Worm (Caenorhabditis elegans) whole organism, early embryonic: ENCODE measurements around the gene C05B5.2.

Experiments
- B0310.2 ChIP-seq: sonication (generic microtip); optimal IDR thresholded peaks from 2 replicates; lab custom pipeline; 2016; ENCODE audit warnings: mild to moderate bottlenecking, missing genetic modification characterization, missing compliant biosample characterization
- ama-1 ChIP-seq: fragments of 150-350 bp; optimal IDR thresholded peaks from 2 replicates; lab custom pipeline; 2014
- ets-7 ChIP-seq: sonication (generic microtip); optimal IDR thresholded peaks from 2 replicates; lab custom pipeline; 2016; ENCODE audit warnings: missing genotype, missing genetic modification characterization, missing compliant biosample characterization
- flt-1 ChIP-seq: fragments of 200-800 bp; sonication (Bioruptor generic); IDR thresholded peaks from 2 replicates; pipeline ENCODE4 v1.3.6; 2022; ENCODE audit warnings: missing genetic modification characterization, missing compliant biosample characterization
- scrt-1 ChIP-seq: fragments of 200-800 bp; sonication (Bioruptor generic); IDR thresholded peaks from 2 replicates; pipeline ENCODE4 v1.3.6; 2022; ENCODE audit warnings: missing genetic modification characterization, missing compliant biosample characterization
- tbx-11 ChIP-seq: fragments of 200-800 bp; sonication (Bioruptor generic); IDR thresholded peaks from 2 replicates; pipeline ENCODE4 v1.3.6; 2022; ENCODE audit warnings: missing genetic modification characterization, missing compliant biosample characterization
- tbx-37 ChIP-seq: fragments of 200-800 bp; sonication (Bioruptor generic); conservative IDR thresholded peaks from 2 replicates; pipeline ENCODE4 v1.3.6; 2022; ENCODE audit warnings: missing genetic modification reagents, missing genetic modification characterization, missing compliant biosample characterization

- TF ChIP-seq flt-1 (GFP tag; lab: Robert Waterston, UW) (no peak), B0310.2 (tag; lab: Kevin White, UChicago) (no peak), ama-1 (no peak), tbx-37 (no peak), scrt-1 (GFP tag; lab: Robert Waterston, UW) (no peak), ets-7 (tag; lab: Kevin White, UChicago) (no peak), tbx-11 (GFP tag; lab: Robert Waterston, UW) (no peak)
Measured at ce11 chrIII:10012136-10012535, 11.8 kb upstream of the C05B5.2 start, which contains the start of gene C05B5.16.
